Worm (Caenorhabditis elegans) whole organism, young adult: ENCODE measurements around the gene nlr-1.
"Not testable (repeated sequence)": the region's sequence is repeated elsewhere in the genome, so short reads cannot be mapped to it uniquely, and the experiment has no call there.

Experiments used
- B0261.1 ChIP-seq: sonication (generic microtip); optimal IDR thresholded peaks from 2 replicates; lab custom pipeline; 2016; ENCODE audit warnings: mild to moderate bottlenecking, missing genetic modification characterization, moderate library complexity, missing compliant biosample characterization
- F10E7.11 ChIP-seq: sonication (generic microtip); optimal IDR thresholded peaks from 2 replicates; lab custom pipeline; 2017; ENCODE audit warnings: mild to moderate bottlenecking, missing genetic modification characterization, moderate library complexity, missing compliant biosample characterization
- F23B12.7 ChIP-seq: sonication (generic microtip); optimal IDR thresholded peaks from 2 replicates; lab custom pipeline; 2017; ENCODE audit warnings: missing genetic modification characterization, mild to moderate bottlenecking, missing compliant biosample characterization, antibody characterized with exemption, moderate library complexity; ENCODE audit not compliant: insufficient read depth
- F49E8.2 ChIP-seq: sonication (generic microtip); optimal IDR thresholded peaks from 3 replicates; lab custom pipeline; 2017; ENCODE audit warnings: missing genetic modification characterization, mild to moderate bottlenecking, missing compliant biosample characterization, antibody characterized with exemption, moderate library complexity; ENCODE audit not compliant: insufficient read depth
- F52B5.7 ChIP-seq: sonication (generic microtip); optimal IDR thresholded peaks from 2 replicates; lab custom pipeline; 2016; ENCODE audit warnings: mild to moderate bottlenecking, missing genetic modification characterization, missing compliant biosample characterization
- F55B11.4 ChIP-seq: sonication (generic microtip); optimal IDR thresholded peaks from 2 replicates; lab custom pipeline; 2016; ENCODE audit warnings: missing compliant biosample characterization, missing genetic modification characterization, borderline replicate concordance; ENCODE audit not compliant: insufficient read depth
- F57C9.4 ChIP-seq: sonication (generic microtip); optimal IDR thresholded peaks from 2 replicates; lab custom pipeline; 2017; ENCODE audit warnings: mild to moderate bottlenecking, missing genetic modification characterization, missing compliant biosample characterization
- ama-1 ChIP-seq, 3 experiments: fragments of 150-350 bp in 1 of 3; sonication (generic microtip) in 2 of 3; optimal IDR thresholded peaks; 2 replicates each; lab custom pipeline; 2014 to 2018; ENCODE audit warnings: missing biosample characterization in 2 of 3, missing genetic modification characterization in 2 of 3, missing genetic modification reagents in 2 of 3
- aptf-2 ChIP-seq: fragments of 200-800 bp; sonication (Bioruptor generic); conservative IDR thresholded peaks from 2 replicates; pipeline ENCODE4 v1.3.6; 2022; ENCODE audit warnings: missing genetic modification reagents, missing genetic modification characterization, missing compliant biosample characterization
- attf-6 ChIP-seq: fragments of 200-800 bp; sonication (Bioruptor generic); IDR thresholded peaks from 2 replicates; pipeline ENCODE4 v1.3.6; 2022; ENCODE audit warnings: missing genetic modification reagents, missing genetic modification characterization, missing compliant biosample characterization
- chd-7 ChIP-seq: sonication (generic microtip); optimal IDR thresholded peaks from 2 replicates; lab custom pipeline; 2016; ENCODE audit warnings: mild to moderate bottlenecking, missing genetic modification characterization, moderate library complexity, missing compliant biosample characterization
- egl-44 ChIP-seq: fragments of 200-800 bp; sonication (Bioruptor generic); IDR thresholded peaks from 2 replicates; pipeline ENCODE4 v1.3.6; 2022; ENCODE audit warnings: missing genetic modification reagents, missing genetic modification characterization, missing compliant biosample characterization
- hlh-12 ChIP-seq: sonication (generic microtip); optimal IDR thresholded peaks from 2 replicates; lab custom pipeline; 2016; ENCODE audit warnings: missing genetic modification characterization, missing compliant biosample characterization
- hlh-26 ChIP-seq: fragments of 200-800 bp; sonication (Bioruptor generic); conservative IDR thresholded peaks from 2 replicates; pipeline ENCODE4 v1.3.6; 2022; ENCODE audit warnings: missing genetic modification reagents, missing genetic modification characterization, missing compliant biosample characterization
- hrde-1 ChIP-seq: sonication (generic microtip); optimal IDR thresholded peaks from 2 replicates; lab custom pipeline; 2016; ENCODE audit warnings: missing genetic modification characterization, mild to moderate bottlenecking, missing compliant biosample characterization, moderate library complexity, missing genotype, missing genetic modification reagents, borderline replicate concordance
- lag-1 ChIP-seq: fragments of 200-800 bp; sonication (Bioruptor generic); IDR thresholded peaks from 2 replicates; pipeline ENCODE4 v1.3.6; 2022; ENCODE audit warnings: missing genetic modification reagents, missing genetic modification characterization, missing compliant biosample characterization
- let-526 ChIP-seq: fragments of 200-800 bp; sonication (Bioruptor generic); IDR thresholded peaks from 2 replicates; pipeline ENCODE4 v1.3.6; 2022; ENCODE audit warnings: missing genetic modification reagents, missing genetic modification characterization, missing compliant biosample characterization
- lin-54 ChIP-seq: fragments of 200-800 bp; sonication (Bioruptor generic); optimal IDR thresholded peaks from 2 replicates; lab custom pipeline; 2018; ENCODE audit warnings: mild to moderate bottlenecking, missing genetic modification characterization, missing compliant biosample characterization
- madf-6 ChIP-seq: fragments of 200-800 bp; sonication (Bioruptor generic); IDR thresholded peaks from 2 replicates; pipeline ENCODE4 v1.3.6; 2022; ENCODE audit warnings: missing genetic modification reagents, missing genetic modification characterization, missing compliant biosample characterization
- madf-8 ChIP-seq: fragments of 200-800 bp; sonication (Bioruptor generic); conservative IDR thresholded peaks from 2 replicates; pipeline ENCODE4 v1.3.6; 2022; ENCODE audit warnings: missing genetic modification reagents, missing genetic modification characterization, missing compliant biosample characterization
- nfya-1 ChIP-seq: sonication (generic microtip); optimal IDR thresholded peaks from 2 replicates; lab custom pipeline; 2017; ENCODE audit warnings: antibody characterized with exemption, missing compliant biosample characterization, missing genetic modification characterization, borderline replicate concordance; ENCODE audit not compliant: insufficient read depth
- pbrm-1 ChIP-seq: fragments of 200-800 bp; sonication (Bioruptor generic); IDR thresholded peaks from 2 replicates; pipeline ENCODE4 v1.3.6; 2022; ENCODE audit warnings: missing genetic modification reagents, missing genetic modification characterization, missing compliant biosample characterization
- rec-8 ChIP-seq, 2 experiments: sonication (generic microtip); optimal IDR thresholded peaks; 2 replicates each; lab custom pipeline; 2016; ENCODE audit warnings: mild to moderate bottlenecking in 2 of 2, missing genetic modification characterization in 2 of 2, missing genetic modification reagents in 2 of 2, missing genotype in 2 of 2, missing biosample characterization in 1 of 2, missing compliant biosample characterization in 1 of 2, moderate library complexity in 1 of 2
- sea-2 ChIP-seq: fragments of 200-800 bp; sonication (Bioruptor generic); IDR thresholded peaks from 2 replicates; pipeline ENCODE4 v1.3.6; 2022; ENCODE audit warnings: missing genetic modification characterization, missing compliant biosample characterization
- somi-1 ChIP-seq: fragments of 200-800 bp; sonication (Bioruptor generic); optimal IDR thresholded peaks from 2 replicates; lab custom pipeline; 2018; ENCODE audit warnings: mild to moderate bottlenecking, missing genetic modification characterization, missing compliant biosample characterization
- ztf-22 ChIP-seq: fragments of 200-800 bp; sonication (Bioruptor generic); optimal IDR thresholded peaks from 2 replicates; lab custom pipeline; 2018; ENCODE audit warnings: mild to moderate bottlenecking, missing genetic modification characterization, moderate library complexity, missing compliant biosample characterization
- ztf-3 ChIP-seq: fragments of 200-800 bp; sonication (Bioruptor generic); optimal IDR thresholded peaks from 2 replicates; lab custom pipeline; 2018; ENCODE audit warnings: mild to moderate bottlenecking, missing genetic modification characterization, missing compliant biosample characterization

Gene nlr-1

DNA sequence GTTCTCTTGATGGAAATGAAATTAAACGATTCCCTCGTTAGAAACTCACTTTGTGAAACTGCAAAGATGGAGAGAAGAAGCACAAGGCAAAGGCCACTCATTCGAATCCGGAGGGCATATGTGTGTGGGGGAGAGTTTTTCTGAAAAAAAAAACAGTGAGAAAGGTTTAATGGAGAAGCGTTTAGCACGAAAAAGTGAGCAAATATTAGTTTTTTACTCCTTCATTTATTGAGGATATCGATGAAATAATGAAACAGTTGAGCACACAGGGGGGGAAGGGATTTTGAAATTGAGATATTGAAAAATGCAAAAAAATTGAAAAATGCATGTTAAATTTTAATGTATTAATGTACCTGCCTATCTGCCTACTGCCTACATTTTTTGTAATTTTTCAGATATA, at the start of gene nlr-1:
Gene nlr-1, minus strand, starts transcription at position 101 of the 400 bp plus-strand sequence.
- TF ChIP-seq rec-8 (tag; optimal IDR thresholded peaks at IDR 0.05; lab: Kevin White, UChicago); ztf-3 (GFP tag; lab: Kevin White, UChicago); F57C9.4 (tag; lab: Kevin White, UChicago): not testable (repeated sequence)

DNA sequence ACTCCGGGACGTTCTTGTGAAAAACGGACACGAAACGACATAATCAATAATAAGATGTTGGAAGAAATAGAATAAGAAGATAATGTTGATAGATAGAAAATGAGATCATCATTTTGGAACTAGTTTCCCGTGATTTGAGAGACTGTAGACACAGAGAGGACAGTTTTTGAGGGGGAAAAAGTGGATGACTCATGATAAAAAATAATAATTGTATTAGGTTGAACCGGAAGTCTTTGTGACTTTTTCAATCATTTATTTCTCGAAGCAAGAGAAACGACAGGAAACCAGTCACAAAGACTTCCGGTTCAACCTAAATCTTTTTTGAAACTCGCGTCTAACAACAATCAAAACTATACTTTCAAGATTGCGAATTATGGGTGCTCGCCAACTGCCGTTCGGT, 48.9 kb upstream of the nlr-1 start, which contains the start of gene mlt-3:
Gene mlt-3, minus strand, starts transcription at position 101 of the 400 bp plus-strand sequence.
- TF ChIP-seq F55B11.4 (tag; lab: Kevin White, UChicago), result no peak

ce11 chrIV:12219309-12219708, 41.2 kb upstream of the nlr-1 start, which contains the start of gene F35G2.5:
F35G2.5 (plus strand) TSS chrIV:12219609.
- no peak for TF ChIP-seq lin-54 (GFP tag; lab: Kevin White, UChicago)
- no peak for TF ChIP-seq madf-8 (GFP tag; lab: Robert Waterston, UW)
- no peak for TF ChIP-seq ztf-22 (GFP tag; lab: Kevin White, UChicago)

DNA sequence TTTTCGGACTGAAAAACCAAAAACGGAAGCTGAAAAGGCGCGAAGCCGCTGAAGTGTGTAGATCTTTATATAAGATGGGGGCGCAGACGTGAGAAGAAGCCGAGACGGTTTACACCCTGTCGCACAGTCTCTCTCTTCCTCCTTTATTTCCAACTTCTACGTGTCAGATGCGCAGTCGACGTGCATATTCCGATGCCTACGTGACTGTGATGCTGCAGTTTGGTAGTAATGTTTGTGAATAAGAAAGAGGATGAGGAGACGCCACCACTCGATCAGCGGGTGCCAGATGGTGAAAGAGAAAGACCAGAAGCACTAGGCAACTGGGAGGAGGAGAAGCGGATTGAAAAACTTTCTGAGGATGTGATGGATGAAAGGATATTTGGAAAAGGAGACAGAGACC, 40.1 kb upstream of the nlr-1 start:
- TF ChIP-seq F10E7.11 (tag; lab: Kevin White, UChicago) (no peak), nfya-1 (tag; lab: Kevin White, UChicago) (no peak), chd-7 (no peak), hlh-26 (GFP tag; lab: Robert Waterston, UW) (no peak), aptf-2 (GFP tag; lab: Robert Waterston, UW) (no peak), F49E8.2 (tag; lab: Kevin White, UChicago) (no peak), B0261.1 (no peak), madf-6 (GFP tag; lab: Robert Waterston, UW) (no peak), egl-44 (GFP tag; lab: Robert Waterston, UW) (no peak), hlh-12 (tag; lab: Kevin White, UChicago) (no peak)

DNA sequence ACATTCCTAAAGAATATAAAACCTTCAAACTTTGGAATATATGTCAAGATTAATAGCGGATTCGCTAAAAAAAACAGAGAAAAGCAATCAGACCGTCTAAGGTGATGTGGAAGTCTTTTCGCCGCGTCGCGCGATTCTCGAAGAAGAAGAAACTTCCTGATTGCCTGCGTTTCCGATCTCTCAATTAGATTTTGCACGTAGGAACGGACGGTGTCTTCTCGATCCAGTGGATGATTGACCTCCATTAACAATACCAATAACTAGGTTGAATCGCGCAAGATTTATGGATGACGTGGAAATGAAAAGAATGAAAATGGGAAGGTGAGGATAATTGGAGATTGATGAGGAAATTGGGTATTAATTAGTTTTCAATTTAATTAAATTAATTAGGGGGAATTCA, 39.0 kb upstream of the nlr-1 start:
- no peak for TF ChIP-seq sea-2 (GFP tag; lab: Robert Waterston, UW)
- no peak for TF ChIP-seq pbrm-1
- TF ChIP-seq ama-1 (optimal IDR thresholded peaks at IDR 0.05; lab: Kevin White, UChicago), result peak; percentile 20
- no peak for TF ChIP-seq ama-1 (GFP tag; optimal IDR thresholded peaks at IDR 0.05; lab: Kevin White, UChicago)

DNA sequence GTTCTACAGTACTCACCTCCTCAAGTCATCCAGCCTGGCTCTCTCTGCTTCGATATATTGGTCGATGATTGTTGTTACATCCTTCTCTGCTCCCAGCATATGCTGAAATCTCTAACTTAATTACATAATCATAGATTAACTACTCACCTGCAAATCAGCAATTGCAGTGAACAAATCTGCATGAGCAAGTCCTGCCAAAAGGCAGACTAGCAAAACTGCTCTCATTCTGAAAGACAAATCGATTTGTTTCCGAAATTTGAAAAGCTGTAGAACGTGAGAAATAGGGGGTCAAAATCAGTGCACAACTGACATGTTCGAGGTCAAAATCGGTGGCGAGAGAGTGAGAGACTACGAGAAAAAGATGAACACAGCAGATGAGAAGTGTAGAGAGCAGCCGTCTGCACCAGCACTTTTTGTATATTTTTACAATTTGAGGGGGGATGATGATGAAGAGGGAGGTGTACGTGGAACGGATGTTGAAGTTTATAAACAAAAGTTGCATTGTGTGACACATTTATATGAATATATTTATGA, 37.7 kb upstream of the nlr-1 start, which contains the start of gene phy-2:
Gene phy-2, minus strand, starts transcription at position 226 of the 534 bp plus-strand sequence.
- no peak for TF ChIP-seq somi-1 (GFP tag; lab: Kevin White, UChicago)
- TF ChIP-seq hrde-1 (tag; lab: Kevin White, UChicago), result no peak
- no peak for TF ChIP-seq F23B12.7
- no peak for TF ChIP-seq let-526 (GFP tag; lab: Robert Waterston, UW)
- TF ChIP-seq ama-1 (optimal IDR thresholded peaks at IDR 0.05; lab: Kevin White, UChicago), result peak; percentile 63
- no peak for TF ChIP-seq ama-1 (GFP tag; optimal IDR thresholded peaks at IDR 0.05; lab: Kevin White, UChicago)
- TF ChIP-seq attf-6 (GFP tag; lab: Robert Waterston, UW), result no peak
- no peak for TF ChIP-seq F52B5.7
- no peak for TF ChIP-seq lag-1
